Fruit fly (Drosophila melanogaster) whole organism, prepupa: ENCODE data around the gene bwa.

ENCODE experiments used
- Blimp-1 ChIP-seq: fragments of 200-800 bp; sonication (Bioruptor generic); optimal IDR thresholded peaks from 3 replicates; lab custom pipeline; 2017; ENCODE audit warnings: missing biosample characterization, missing genetic modification characterization, mild to moderate bottlenecking, moderate library complexity, missing genetic modification reagents
- CG10631 ChIP-seq: fragments of 200-800 bp; sonication (Bioruptor generic); optimal IDR thresholded peaks from 2 replicates; lab custom pipeline; 2016; ENCODE audit warnings: missing biosample characterization, missing genetic modification characterization
- CG10669 ChIP-seq: fragments of 200-800 bp; sonication (Bioruptor generic); optimal IDR thresholded peaks from 3 replicates; lab custom pipeline; 2018; ENCODE audit warnings: missing biosample characterization, mild to moderate bottlenecking, missing genetic modification characterization, moderate library complexity
- CG11294 ChIP-seq: fragments of 200-800 bp; sonication (Bioruptor generic); IDR thresholded peaks from 2 replicates; pipeline ENCODE4 v1.3.6; 2022; ENCODE audit warnings: missing biosample characterization, missing genetic modification characterization
- CG11902 ChIP-seq: fragments of 200-800 bp; sonication (Bioruptor generic); optimal IDR thresholded peaks from 3 replicates; lab custom pipeline; 2016; ENCODE audit warnings: missing biosample characterization, missing genetic modification characterization
- CG15336 ChIP-seq: fragments of 200-800 bp; sonication (Bioruptor generic); IDR thresholded peaks from 2 replicates; pipeline ENCODE4 v1.3.6; 2022; ENCODE audit warnings: missing biosample characterization, missing genetic modification characterization
- CG1621 ChIP-seq: fragments of 200-800 bp; sonication (Bioruptor generic); optimal IDR thresholded peaks from 3 replicates; lab custom pipeline; 2018; ENCODE audit warnings: missing biosample characterization, mild to moderate bottlenecking, missing genetic modification characterization
- CG16779 ChIP-seq: fragments of 200-800 bp; sonication (Bioruptor generic); optimal IDR thresholded peaks from 3 replicates; lab custom pipeline; 2017; ENCODE audit warnings: missing biosample characterization, mild to moderate bottlenecking, missing genetic modification characterization
- CG3032 ChIP-seq: fragments of 200-800 bp; optimal IDR thresholded peaks from 2 replicates; lab custom pipeline; 2019; ENCODE audit warnings: missing biosample characterization, mild to moderate bottlenecking, missing genetic modification characterization, moderate library complexity
- CG34406 ChIP-seq: fragments of 200-800 bp; sonication (Bioruptor generic); optimal IDR thresholded peaks from 3 replicates; lab custom pipeline; 2016; ENCODE audit warnings: missing biosample characterization, missing genetic modification characterization
- CG3919 ChIP-seq: fragments of 200-800 bp; sonication (Bioruptor generic); optimal IDR thresholded peaks from 3 replicates; lab custom pipeline; 2016; ENCODE audit warnings: missing biosample characterization, missing genetic modification characterization
- CG4318 ChIP-seq: fragments of 200-800 bp; sonication (Bioruptor generic); optimal IDR thresholded peaks from 3 replicates; lab custom pipeline; 2017; ENCODE audit warnings: missing biosample characterization, mild to moderate bottlenecking, missing genetic modification characterization
- CG6163 ChIP-seq: fragments of 200-800 bp; sonication (Bioruptor generic); IDR thresholded peaks from 3 replicates; pipeline ENCODE4 v1.3.6; 2022; ENCODE audit warnings: missing biosample characterization, missing genetic modification characterization
- CG6276 ChIP-seq: fragments of 200-800 bp; sonication (Bioruptor generic); optimal IDR thresholded peaks from 2 replicates; lab custom pipeline; 2017; ENCODE audit warnings: missing biosample characterization, mild to moderate bottlenecking, missing genetic modification characterization
- CG6792 ChIP-seq: fragments of 200-800 bp; sonication (Bioruptor generic); optimal IDR thresholded peaks from 3 replicates; lab custom pipeline; 2016; ENCODE audit warnings: missing biosample characterization, missing genetic modification characterization
- CG7368 ChIP-seq: fragments of 200-800 bp; sonication (Bioruptor generic); optimal IDR thresholded peaks from 3 replicates; lab custom pipeline; 2016; ENCODE audit warnings: missing biosample characterization, missing genetic modification characterization
- CG8119 ChIP-seq: fragments of 200-800 bp; sonication (Bioruptor generic); IDR thresholded peaks from 3 replicates; pipeline ENCODE4 v1.3.6; 2022; ENCODE audit warnings: missing biosample characterization, missing genetic modification characterization
- CG8319 ChIP-seq: fragments of 200-800 bp; sonication (Bioruptor generic); optimal IDR thresholded peaks from 3 replicates; lab custom pipeline; 2016; ENCODE audit warnings: missing biosample characterization, missing genetic modification characterization
- CG8632 ChIP-seq: fragments of 200-800 bp; sonication (Bioruptor generic); optimal IDR thresholded peaks from 3 replicates; lab custom pipeline; 2016; ENCODE audit warnings: missing biosample characterization, missing genetic modification characterization
- CG9139 ChIP-seq: fragments of 200-800 bp; sonication (Bioruptor generic); optimal IDR thresholded peaks from 3 replicates; lab custom pipeline; 2017; ENCODE audit warnings: missing biosample characterization, mild to moderate bottlenecking, missing genetic modification characterization
- Eip75B ChIP-seq: fragments of 200-800 bp; sonication (Bioruptor generic); optimal IDR thresholded peaks from 3 replicates; lab custom pipeline; 2016; ENCODE audit warnings: missing biosample characterization, missing genetic modification characterization
- Hr38 ChIP-seq: sonication (Bioruptor generic); optimal IDR thresholded peaks from 2 replicates; lab custom pipeline; 2016; ENCODE audit warnings: missing biosample characterization, missing genetic modification characterization
- Hr4 ChIP-seq: fragments of 200-800 bp; sonication (Bioruptor generic); optimal IDR thresholded peaks from 3 replicates; lab custom pipeline; 2016; ENCODE audit warnings: missing biosample characterization, missing genetic modification characterization
- Met ChIP-seq: fragments of 200-800 bp; sonication (Bioruptor generic); optimal IDR thresholded peaks from 3 replicates; lab custom pipeline; 2016; ENCODE audit warnings: missing biosample characterization, missing genetic modification characterization
- OdsH ChIP-seq: fragments of 200-800 bp; sonication (Bioruptor generic); optimal IDR thresholded peaks from 3 replicates; lab custom pipeline; 2016; ENCODE audit warnings: missing biosample characterization, missing genetic modification characterization
- Smox ChIP-seq: fragments of 200-800 bp; sonication (Bioruptor generic); optimal IDR thresholded peaks from 3 replicates; lab custom pipeline; 2016; ENCODE audit warnings: missing biosample characterization, missing genetic modification characterization
- Sox102F ChIP-seq: fragments of 200-800 bp; sonication (Bioruptor generic); optimal IDR thresholded peaks from 2 replicates; lab custom pipeline; 2016; ENCODE audit warnings: missing biosample characterization, mild to moderate bottlenecking, missing genetic modification characterization
- Sox14 ChIP-seq: fragments of 200-800 bp; sonication (Bioruptor generic); optimal IDR thresholded peaks from 3 replicates; lab custom pipeline; 2016; ENCODE audit warnings: missing biosample characterization, missing genetic modification characterization
- Sox15 ChIP-seq: fragments of 200-800 bp; sonication (Bioruptor generic); optimal IDR thresholded peaks from 3 replicates; lab custom pipeline; 2016; ENCODE audit warnings: missing biosample characterization, missing genetic modification characterization
- achi ChIP-seq: fragments of 200-800 bp; sonication (Bioruptor generic); optimal IDR thresholded peaks from 3 replicates; lab custom pipeline; 2016; ENCODE audit warnings: missing biosample characterization, missing genetic modification characterization
- acj6 ChIP-seq: fragments of 200-800 bp; sonication (Bioruptor generic); optimal IDR thresholded peaks from 3 replicates; lab custom pipeline; 2016; ENCODE audit warnings: missing biosample characterization, missing genetic modification characterization
- cyc ChIP-seq: fragments of 200-800 bp; sonication (Bioruptor generic); optimal IDR thresholded peaks from 3 replicates; lab custom pipeline; 2016; ENCODE audit warnings: missing biosample characterization, missing genetic modification characterization
- dac ChIP-seq: fragments of 200-800 bp; sonication (Bioruptor generic); optimal IDR thresholded peaks from 2 replicates; lab custom pipeline; 2017; ENCODE audit warnings: missing biosample characterization, mild to moderate bottlenecking, missing genetic modification characterization
- dsx ChIP-seq: fragments of 200-800 bp; optimal IDR thresholded peaks from 3 replicates; lab custom pipeline; 2019; ENCODE audit warnings: missing biosample characterization, mild to moderate bottlenecking, missing genetic modification characterization, moderate library complexity; ENCODE audit not compliant: poor library complexity, severe bottlenecking
- eg ChIP-seq: fragments of 200-800 bp; sonication (Bioruptor generic); IDR thresholded peaks from 3 replicates; pipeline ENCODE4 v1.3.6; 2022; ENCODE audit warnings: missing biosample characterization, missing genetic modification characterization
- esn ChIP-seq: fragments of 200-800 bp; sonication (Bioruptor generic); optimal IDR thresholded peaks from 2 replicates; lab custom pipeline; 2016; ENCODE audit warnings: missing biosample characterization, mild to moderate bottlenecking, missing genetic modification characterization, moderate library complexity
- fd59A ChIP-seq: fragments of 200-800 bp; sonication (Bioruptor generic); optimal IDR thresholded peaks from 2 replicates; lab custom pipeline; 2017; ENCODE audit warnings: missing biosample characterization, mild to moderate bottlenecking, missing genetic modification characterization, missing genetic modification reagents
- fd85E ChIP-seq: fragments of 200-800 bp; sonication (Bioruptor generic); optimal IDR thresholded peaks from 3 replicates; lab custom pipeline; 2016; ENCODE audit warnings: missing biosample characterization, missing genetic modification characterization
- fkh ChIP-seq: fragments of 200-800 bp; sonication (Bioruptor generic); optimal IDR thresholded peaks from 3 replicates; lab custom pipeline; 2017; ENCODE audit warnings: missing biosample characterization, mild to moderate bottlenecking, missing genetic modification characterization, moderate library complexity
- lz ChIP-seq: fragments of 200-800 bp; sonication (Bioruptor generic); optimal IDR thresholded peaks from 3 replicates; lab custom pipeline; 2016; ENCODE audit warnings: missing biosample characterization, missing genetic modification characterization
- net ChIP-seq: fragments of 200-800 bp; sonication (Bioruptor generic); optimal IDR thresholded peaks from 3 replicates; lab custom pipeline; 2016; ENCODE audit warnings: missing biosample characterization, missing genetic modification characterization
- pdm3 ChIP-seq: fragments of 200-800 bp; sonication (Bioruptor generic); optimal IDR thresholded peaks from 3 replicates; lab custom pipeline; 2016; ENCODE audit warnings: missing biosample characterization, missing genetic modification characterization
- salr ChIP-seq, 2 experiments: fragments of 200-800 bp; sonication (Bioruptor generic); optimal IDR thresholded peaks; 3 replicates each; lab custom pipeline; 2016 to 2018; ENCODE audit warnings: missing biosample characterization in 2 of 2, missing genetic modification characterization in 2 of 2, mild to moderate bottlenecking in 1 of 2
- spab ChIP-seq: fragments of 200-800 bp; sonication (Bioruptor generic); optimal IDR thresholded peaks from 2 replicates; lab custom pipeline; 2017; ENCODE audit warnings: missing biosample characterization, mild to moderate bottlenecking, missing genetic modification characterization, missing genetic modification reagents
- ss ChIP-seq, 2 experiments: fragments of 200-800 bp; sonication (Bioruptor generic); optimal IDR thresholded peaks; 2 replicates in 1 of 2; 3 replicates in 1 of 2; lab custom pipeline; 2017 to 2018; ENCODE audit warnings: mild to moderate bottlenecking in 2 of 2, missing biosample characterization in 2 of 2, missing genetic modification characterization in 2 of 2, moderate library complexity in 1 of 2
- svp ChIP-seq: fragments of 200-800 bp; sonication (Bioruptor generic); peaks from one replicate; lab custom pipeline; 2016; ENCODE audit warnings: missing biosample characterization, missing genetic modification characterization
- topi ChIP-seq: fragments of 200-800 bp; sonication (Bioruptor generic); optimal IDR thresholded peaks from 3 replicates; lab custom pipeline; 2016; ENCODE audit warnings: missing biosample characterization, missing genetic modification characterization

The bwa gene

DNA sequence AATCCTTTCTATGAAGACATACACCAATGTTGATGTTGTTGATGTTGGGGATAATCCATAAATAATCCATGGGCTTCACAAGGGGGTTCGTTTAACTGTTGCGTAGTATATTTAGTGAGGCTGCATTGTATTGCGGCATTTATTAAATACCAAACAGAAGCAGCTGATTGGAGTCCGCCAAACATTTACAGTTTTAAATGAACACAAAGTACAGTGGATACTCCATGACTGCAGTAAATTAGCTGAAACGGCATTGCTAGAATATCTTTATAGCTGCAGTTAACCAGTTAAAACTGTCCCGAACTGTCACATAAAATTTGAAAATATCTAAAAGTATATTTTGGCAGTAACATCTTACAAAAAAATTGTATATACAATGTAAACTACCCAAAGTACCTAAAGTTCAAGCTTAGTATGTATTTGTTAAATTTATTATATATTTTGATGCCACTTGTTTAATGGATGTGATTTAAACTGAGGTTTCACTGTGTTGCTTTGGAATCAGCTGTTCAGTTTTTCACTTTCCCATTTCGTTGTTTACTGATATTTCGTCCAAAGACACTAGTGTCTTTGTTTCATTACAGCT, 25.0 kb downstream of the bwa start, which contains the start of the genes CG10747 and Pyroxd1 (continued):
- TF ChIP-seq esn (GFP tag; lab: Kevin White, UChicago) (peak; percentile 99), CG10631 (GFP tag; lab: Kevin White, UChicago) (peak; percentile 99), CG3032 (tag; lab: Kevin White, UChicago) (peak; percentile 98), Sox102F (peak; percentile 99), CG8632 (GFP tag; lab: Kevin White, UChicago) (peak; percentile 98), CG10669 (GFP tag; lab: Kevin White, UChicago) (peak; percentile 99), dac (GFP tag; lab: Kevin White, UChicago) (peak; percentile 98), salr (GFP tag; optimal IDR thresholded peaks at IDR 0.05; lab: Kevin White, UChicago) (peak; percentile 95 to 99), CG34406 (GFP tag; lab: Kevin White, UChicago) (peak; percentile 99), CG9139 (GFP tag; lab: Kevin White, UChicago) (peak; percentile 96), CG7368 (peak; percentile 98), CG16779 (peak; percentile 98), Met (GFP tag; lab: Kevin White, UChicago) (peak; percentile 99), fd59A (GFP tag; lab: Kevin White, UChicago) (peak; percentile 98), dsx (GFP tag; lab: Kevin White, UChicago) (peak; percentile 97), CG3919 (GFP tag; lab: Kevin White, UChicago) (peak; percentile 99), CG11294 (peak; percentile 98), CG8119 (GFP tag; lab: Robert Waterston, UW) (peak; percentile 100), lz (GFP tag; lab: Kevin White, UChicago) (peak; percentile 99), acj6 (GFP tag; lab: Kevin White, UChicago) (peak; percentile 99), CG8319 (GFP tag; lab: Kevin White, UChicago) (peak; percentile 98), achi (GFP tag; lab: Kevin White, UChicago) (peak; percentile 98), Eip75B (GFP tag; lab: Kevin White, UChicago) (peak; percentile 98), Hr4 (GFP tag; lab: Kevin White, UChicago) (peak; percentile 100), CG6792 (peak; percentile 98), fd85E (GFP tag; lab: Kevin White, UChicago) (peak; percentile 94), Smox (GFP tag; lab: Kevin White, UChicago) (peak; percentile 99), Sox14 (GFP tag; lab: Kevin White, UChicago) (peak; percentile 99), Sox15 (GFP tag; lab: Kevin White, UChicago) (peak; percentile 99), CG4318 (GFP tag; lab: Kevin White, UChicago) (peak; percentile 99)

DNA sequence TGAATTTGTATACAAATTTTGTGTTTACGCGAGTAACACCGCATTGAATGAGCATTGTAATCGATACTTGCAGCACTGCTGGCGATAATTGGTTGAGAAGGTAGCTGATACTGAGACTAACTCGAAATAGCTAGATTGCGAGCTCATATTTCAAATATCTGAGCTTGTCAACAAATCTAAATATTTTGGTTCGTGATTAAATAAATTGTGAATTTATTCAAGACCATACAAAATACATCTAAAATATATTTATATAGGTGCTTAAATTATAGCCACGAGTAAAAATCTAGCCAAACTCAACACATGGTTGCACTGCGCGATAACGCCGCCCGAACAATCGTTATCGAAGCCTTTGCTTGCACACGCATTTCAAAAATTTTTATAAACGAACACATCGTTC, 27.6 kb downstream of the bwa start, which contains the start of the genes Taf13 and nesd:
Gene Taf13, minus strand, starts transcription at position 56 of the 400 bp plus-strand sequence.
Gene nesd, plus strand, starts transcription at position 179 of the 400 bp plus-strand sequence.
- TF ChIP-seq CG6163 (GFP tag; lab: Robert Waterston, UW) = no peak
- peak; percentile 1 for TF ChIP-seq pdm3 (GFP tag; lab: Kevin White, UChicago)
- no peak for TF ChIP-seq Blimp-1 (GFP tag; lab: Kevin White, UChicago)
- TF ChIP-seq fkh (GFP tag; lab: Kevin White, UChicago) = peak; percentile 66
- peak; percentile 12 for TF ChIP-seq dsx (GFP tag; lab: Kevin White, UChicago)
- TF ChIP-seq CG15336 (GFP tag; lab: Robert Waterston, UW) = no peak
- no peak for TF ChIP-seq spab (GFP tag; lab: Kevin White, UChicago)
- TF ChIP-seq fd85E (GFP tag; lab: Kevin White, UChicago) = no peak
- TF ChIP-seq eg = no peak
- TF ChIP-seq CG8119 (GFP tag; lab: Robert Waterston, UW) = no peak
- peak; percentile 36 for TF ChIP-seq Hr4 (GFP tag; lab: Kevin White, UChicago)
- no peak for TF ChIP-seq CG6276 (GFP tag; lab: Kevin White, UChicago)
- peak; percentile 45 for TF ChIP-seq OdsH (GFP tag; lab: Kevin White, UChicago)
- no peak for TF ChIP-seq CG34406 (GFP tag; lab: Kevin White, UChicago)
- TF ChIP-seq CG11902 (GFP tag; lab: Kevin White, UChicago) = no peak
- peak; percentile 47 for TF ChIP-seq Sox14 (GFP tag; lab: Kevin White, UChicago)
- no peak for TF ChIP-seq fd59A (GFP tag; lab: Kevin White, UChicago)
- TF ChIP-seq CG8632 (GFP tag; lab: Kevin White, UChicago) = no peak
- no peak for TF ChIP-seq CG11294
- TF ChIP-seq topi (GFP tag; lab: Kevin White, UChicago) = peak; percentile 41
- TF ChIP-seq CG1621 (tag; lab: Kevin White, UChicago) = no peak
- no peak for TF ChIP-seq Hr38
- TF ChIP-seq net (GFP tag; lab: Kevin White, UChicago) = no peak
- TF ChIP-seq Eip75B (GFP tag; lab: Kevin White, UChicago) = no peak
- no peak for TF ChIP-seq CG4318 (GFP tag; lab: Kevin White, UChicago)
- TF ChIP-seq ss (GFP tag; optimal IDR thresholded peaks at IDR 0.05; lab: Kevin White, UChicago) = peak in 1 of 2 experiments; percentile 42
- TF ChIP-seq svp (GFP tag; lab: Kevin White, UChicago) = no peak
- TF ChIP-seq Sox102F = no peak
- TF ChIP-seq cyc (GFP tag; lab: Kevin White, UChicago) = peak; percentile 34
- peak; percentile 1 for TF ChIP-seq acj6 (GFP tag; lab: Kevin White, UChicago)
- peak; percentile 18 for TF ChIP-seq CG10631 (GFP tag; lab: Kevin White, UChicago)
- TF ChIP-seq CG9139 (GFP tag; lab: Kevin White, UChicago) = no peak
- no peak for TF ChIP-seq dac (GFP tag; lab: Kevin White, UChicago)
